Worm (Caenorhabditis elegans) whole organism, late embryonic: ENCODE results near the gene Y39D8A.1.

ENCODE experiments used
- C08G9.2 ChIP-seq: sonication (generic microtip); optimal IDR thresholded peaks from 2 replicates; lab custom pipeline; 2016; ENCODE audit warnings: mild to moderate bottlenecking, missing genetic modification characterization, moderate library complexity, missing compliant biosample characterization
- C38D4.7 ChIP-seq: fragments of 200-800 bp; sonication (Bioruptor generic); optimal IDR thresholded peaks from 2 replicates; lab custom pipeline; 2018; ENCODE audit warnings: mild to moderate bottlenecking, missing genetic modification characterization, moderate library complexity, missing compliant biosample characterization
- K09A11.1 ChIP-seq: sonication (generic microtip); optimal IDR thresholded peaks from 2 replicates; lab custom pipeline; 2017; ENCODE audit warnings: antibody characterized with exemption, mild to moderate bottlenecking, missing genetic modification characterization, missing compliant biosample characterization; ENCODE audit not compliant: insufficient read depth
- ahr-1 ChIP-seq: sonication (generic microtip); optimal IDR thresholded peaks from 2 replicates; lab custom pipeline; 2016; ENCODE audit warnings: missing genetic modification characterization, missing compliant biosample characterization
- ceh-19 ChIP-seq: fragments of 200-800 bp; sonication (Bioruptor generic); optimal IDR thresholded peaks from 2 replicates; lab custom pipeline; 2018; ENCODE audit warnings: mild to moderate bottlenecking, missing genetic modification characterization, missing compliant biosample characterization
- ceh-2 ChIP-seq: sonication (generic microtip); optimal IDR thresholded peaks from 2 replicates; lab custom pipeline; 2016; ENCODE audit warnings: missing genotype, missing genetic modification characterization, missing compliant biosample characterization
- ceh-24 ChIP-seq: sonication (generic microtip); optimal IDR thresholded peaks from 2 replicates; lab custom pipeline; 2016; ENCODE audit warnings: mild to moderate bottlenecking, missing genetic modification characterization, missing compliant biosample characterization
- ceh-34 ChIP-seq: sonication (generic microtip); optimal IDR thresholded peaks from 2 replicates; lab custom pipeline; 2016; ENCODE audit warnings: mild to moderate bottlenecking, missing genetic modification characterization, missing compliant biosample characterization
- ceh-45 ChIP-seq: fragments of 200-800 bp; sonication (Bioruptor generic); IDR thresholded peaks from 2 replicates; pipeline ENCODE4 v1.3.6; 2022; ENCODE audit warnings: missing genetic modification reagents, missing genetic modification characterization, missing compliant biosample characterization
- ceh-48 ChIP-seq: sonication (generic microtip); optimal IDR thresholded peaks from 2 replicates; lab custom pipeline; 2016; ENCODE audit warnings: missing genetic modification characterization, inconsistent platforms, missing compliant biosample characterization
- ceh-6 ChIP-seq: fragments of 200-800 bp; sonication (Bioruptor generic); optimal IDR thresholded peaks from 2 replicates; lab custom pipeline; 2018; ENCODE audit warnings: mild to moderate bottlenecking, missing genetic modification characterization, missing compliant biosample characterization
- che-1 ChIP-seq: sonication (generic microtip); optimal IDR thresholded peaks from 2 replicates; lab custom pipeline; 2016; ENCODE audit warnings: mild to moderate bottlenecking, missing genetic modification characterization, missing compliant biosample characterization
- elt-2 ChIP-seq: sonication (generic microtip); optimal IDR thresholded peaks from 2 replicates; lab custom pipeline; 2016; ENCODE audit warnings: missing genetic modification reagents, missing genetic modification characterization, missing compliant biosample characterization
- ets-4 ChIP-seq: sonication (generic microtip); optimal IDR thresholded peaks from 2 replicates; lab custom pipeline; 2016; ENCODE audit warnings: missing genetic modification characterization, missing compliant biosample characterization
- fax-1 ChIP-seq: sonication (generic microtip); optimal IDR thresholded peaks from 2 replicates; lab custom pipeline; 2016; ENCODE audit warnings: missing genotype, missing genetic modification characterization, missing compliant biosample characterization
- fkh-6 ChIP-seq: sonication (generic microtip); optimal IDR thresholded peaks from 2 replicates; lab custom pipeline; 2016; ENCODE audit warnings: missing genetic modification characterization, missing compliant biosample characterization
- hlh-13 ChIP-seq: fragments of 200-800 bp; sonication (Bioruptor generic); optimal IDR thresholded peaks from 2 replicates; lab custom pipeline; 2018; ENCODE audit warnings: mild to moderate bottlenecking, missing genetic modification characterization, missing compliant biosample characterization
- hlh-15 ChIP-seq: sonication (generic microtip); optimal IDR thresholded peaks from 2 replicates; lab custom pipeline; 2016; ENCODE audit warnings: missing genetic modification characterization, missing compliant biosample characterization
- hlh-30 ChIP-seq: sonication (generic microtip); optimal IDR thresholded peaks from 2 replicates; lab custom pipeline; 2017; ENCODE audit warnings: antibody characterized with exemption, missing genetic modification characterization, missing compliant biosample characterization; ENCODE audit not compliant: insufficient read depth
- hlh-8 ChIP-seq: sonication (generic microtip); optimal IDR thresholded peaks from 2 replicates; lab custom pipeline; 2016; ENCODE audit warnings: missing genotype, missing genetic modification characterization, missing compliant biosample characterization
- lim-6 ChIP-seq: sonication (generic microtip); optimal IDR thresholded peaks from 2 replicates; lab custom pipeline; 2016; ENCODE audit warnings: missing genetic modification characterization, missing compliant biosample characterization
- mec-3 ChIP-seq: sonication (generic microtip); optimal IDR thresholded peaks from 2 replicates; lab custom pipeline; 2016; ENCODE audit warnings: borderline replicate concordance, missing genetic modification characterization, missing compliant biosample characterization
- nfya-1 ChIP-seq: sonication (generic microtip); optimal IDR thresholded peaks from 2 replicates; lab custom pipeline; 2017; ENCODE audit warnings: missing genetic modification characterization, mild to moderate bottlenecking, missing compliant biosample characterization, antibody characterized with exemption, moderate library complexity
- nhr-11 ChIP-seq: fragments of 150-350 bp; optimal IDR thresholded peaks from 2 replicates; lab custom pipeline; 2014; ENCODE audit warnings: missing biosample characterization, missing genetic modification characterization
- nhr-232 ChIP-seq: sonication (generic microtip); optimal IDR thresholded peaks from 2 replicates; lab custom pipeline; 2016; ENCODE audit warnings: missing genetic modification characterization, missing compliant biosample characterization
- npax-4 ChIP-seq: sonication (generic microtip); optimal IDR thresholded peaks from 2 replicates; lab custom pipeline; 2016; ENCODE audit warnings: missing genetic modification characterization, missing compliant biosample characterization
- odd-2 ChIP-seq: sonication (generic microtip); optimal IDR thresholded peaks from 2 replicates; lab custom pipeline; 2017; ENCODE audit warnings: antibody characterized with exemption, mild to moderate bottlenecking, missing genetic modification characterization, missing compliant biosample characterization
- pag-3 ChIP-seq: sonication (generic microtip); optimal IDR thresholded peaks from 2 replicates; lab custom pipeline; 2016; ENCODE audit warnings: missing compliant biosample characterization, missing genetic modification characterization, borderline replicate concordance
- pax-1 ChIP-seq: fragments of 150-350 bp; optimal IDR thresholded peaks from 2 replicates; lab custom pipeline; 2014; ENCODE audit warnings: missing biosample characterization, missing genetic modification characterization
- pqm-1 ChIP-seq: sonication (generic microtip); optimal IDR thresholded peaks from 2 replicates; lab custom pipeline; 2016; ENCODE audit warnings: missing genetic modification characterization, missing compliant biosample characterization
- ref-2 ChIP-seq: sonication (generic microtip); optimal IDR thresholded peaks from 2 replicates; lab custom pipeline; 2016; ENCODE audit warnings: missing genetic modification characterization, missing compliant biosample characterization
- sdc-2 ChIP-seq: sonication (generic microtip); optimal IDR thresholded peaks from 2 replicates; lab custom pipeline; 2016; ENCODE audit warnings: missing genotype, missing genetic modification characterization, missing compliant biosample characterization
- sox-2 ChIP-seq: fragments of 200-800 bp; sonication (Bioruptor generic); IDR thresholded peaks from 2 replicates; pipeline ENCODE4 v1.3.6; 2022; ENCODE audit warnings: missing genetic modification reagents, missing genetic modification characterization, missing compliant biosample characterization
- syd-9 ChIP-seq: sonication (generic microtip); optimal IDR thresholded peaks from 2 replicates; lab custom pipeline; 2016; ENCODE audit warnings: mild to moderate bottlenecking, missing genetic modification characterization, moderate library complexity, missing compliant biosample characterization
- tbx-2 ChIP-seq: sonication (generic microtip); optimal IDR thresholded peaks from 2 replicates; lab custom pipeline; 2016; ENCODE audit warnings: missing genetic modification characterization, missing compliant biosample characterization
- unc-86 ChIP-seq: sonication (generic microtip); optimal IDR thresholded peaks from 2 replicates; lab custom pipeline; 2016; ENCODE audit warnings: missing genetic modification characterization, missing compliant biosample characterization
- zip-5 ChIP-seq: sonication (generic microtip); optimal IDR thresholded peaks from 2 replicates; lab custom pipeline; 2016; ENCODE audit warnings: missing genetic modification characterization, missing compliant biosample characterization
- ztf-16 ChIP-seq: sonication (generic microtip); optimal IDR thresholded peaks from 2 replicates; lab custom pipeline; 2017; ENCODE audit warnings: missing genetic modification characterization, missing compliant biosample characterization

Gene Y39D8A.1

ce11 chrV:465355-465754 lies 46.8 kb downstream of the Y39D8A.1 start:
- TF ChIP-seq zip-5 (tag; lab: Kevin White, UChicago), result no peak
- no peak for TF ChIP-seq tbx-2 (tag; lab: Kevin White, UChicago)
- no peak for TF ChIP-seq odd-2
- no peak for TF ChIP-seq ceh-6 (GFP tag; lab: Kevin White, UChicago)
- TF ChIP-seq ahr-1 (tag; lab: Kevin White, UChicago), result no peak
- no peak for TF ChIP-seq nhr-232 (tag; lab: Kevin White, UChicago)
- no peak for TF ChIP-seq mec-3 (tag; lab: Kevin White, UChicago)
- TF ChIP-seq nfya-1 (tag; lab: Kevin White, UChicago), result no peak
- TF ChIP-seq ceh-34 (tag; lab: Kevin White, UChicago), result no peak
- TF ChIP-seq ceh-19 (GFP tag; lab: Kevin White, UChicago), result no peak

- TF ChIP-seq nhr-11 (tag; lab: Kevin White, UChicago) (no peak), ets-4 (tag; lab: Kevin White, UChicago) (no peak), K09A11.1 (tag; lab: Kevin White, UChicago) (no peak), tbx-2 (tag; lab: Kevin White, UChicago) (no peak), pax-1 (tag; lab: Kevin White, UChicago) (no peak), che-1 (tag; lab: Kevin White, UChicago) (no peak), unc-86 (no peak), ref-2 (tag; lab: Kevin White, UChicago) (no peak), fax-1 (tag; lab: Kevin White, UChicago) (no peak), sox-2 (GFP tag; lab: Robert Waterston, UW) (no peak), sdc-2 (no peak), ceh-45 (no peak), odd-2 (no peak), pag-3 (tag; lab: Kevin White, UChicago) (no peak), hlh-30 (tag; lab: Kevin White, UChicago) (no peak), syd-9 (tag; lab: Kevin White, UChicago) (no peak), ceh-48 (no peak), hlh-13 (GFP tag; lab: Kevin White, UChicago) (no peak), ahr-1 (tag; lab: Kevin White, UChicago) (no peak), lim-6 (tag; lab: Kevin White, UChicago) (no peak)
Observed at ce11 chrV:467507-467906, 49.0 kb downstream of the Y39D8A.1 start.

- TF ChIP-seq C38D4.7 (GFP tag; lab: Kevin White, UChicago) (no peak), ztf-16 (no peak), elt-2 (no peak), hlh-15 (tag; lab: Kevin White, UChicago) (no peak), tbx-2 (tag; lab: Kevin White, UChicago) (no peak), ceh-24 (tag; lab: Kevin White, UChicago) (no peak), pag-3 (tag; lab: Kevin White, UChicago) (no peak), odd-2 (no peak), C08G9.2 (no peak), hlh-8 (tag; lab: Kevin White, UChicago) (no peak), npax-4 (tag; lab: Kevin White, UChicago) (no peak), pqm-1 (tag; lab: Kevin White, UChicago) (no peak), ceh-45 (no peak), fkh-6 (tag; lab: Kevin White, UChicago) (no peak), ceh-2 (no peak)
Observed at ce11 chrV:468460-468859, 49.9 kb downstream of the Y39D8A.1 start, which contains the start of gene srbc-57. TSS of gene srbc-57 (minus strand) at chrV:468560.
